Fruit fly (Drosophila melanogaster): Measurements from ENCODE around the gene CG9286.

- TF ChIP-seq psq (optimal IDR thresholded peaks at IDR 0.05) (no peak), h (optimal IDR thresholded peaks at IDR 0.05) (no peak)
These were observed 7.5 kb downstream of the CG9286 start for dm6 chr3R:13788224-13788623.
